Worm (Caenorhabditis elegans): ENCODE measurements around the gene fipr-29.

- no peak for TF ChIP-seq nhr-11 (tag; optimal IDR thresholded peaks at IDR 0.05)
- TF ChIP-seq aly-2 (tag; optimal IDR thresholded peaks at IDR 0.05): no peak
These were observed 43.8 kb upstream of the fipr-29 start, which contains the start of gene Y53G8B.2 for ce11 chrIII:3103905-3104360.
